Fruit fly (Drosophila melanogaster) whole organism: ENCODE measurements around the gene vex.

Experiments used
- CG8478 ChIP-seq: fragments of >200 bp; optimal IDR thresholded peaks from 2 replicates; lab custom pipeline; 2018; ENCODE audit warnings: inconsistent platforms
- Dll ChIP-seq: fragments of >200 bp; optimal IDR thresholded peaks from 2 replicates; lab custom pipeline; 2017
- EcR ChIP-seq, 2 experiments: fragments of >200 bp; optimal IDR thresholded peaks; 2 replicates each; lab custom pipeline; 2017; ENCODE audit warnings: missing biosample characterization in 2 of 2, missing genetic modification characterization in 2 of 2, missing genetic modification reagents in 2 of 2
- pan ChIP-seq: fragments of >200 bp; optimal IDR thresholded peaks from 2 replicates; lab custom pipeline; 2017
- psq ChIP-seq: fragments of >200 bp; optimal IDR thresholded peaks from 2 replicates; lab custom pipeline; 2017
- usp ChIP-seq: fragments of >200 bp; optimal IDR thresholded peaks from 2 replicates; lab custom pipeline; 2017; ENCODE audit warnings: missing biosample characterization, missing genetic modification characterization, mixed read lengths

The vex gene

dm6 chrX:11039788-11040187, at the start of gene vex:
Gene vex, minus strand, starts transcription at chrX:11039901.
- TF ChIP-seq psq (lab: Kevin White, UChicago) (no peak), pan (lab: Kevin White, UChicago) (no peak), usp (GFP tag; lab: Kevin White, UChicago) (no peak), Dll (lab: Kevin White, UChicago) (no peak), EcR (GFP tag; optimal IDR thresholded peaks at IDR 0.05; lab: Kevin White, UChicago) (no peak), CG8478 (no peak)

DNA sequence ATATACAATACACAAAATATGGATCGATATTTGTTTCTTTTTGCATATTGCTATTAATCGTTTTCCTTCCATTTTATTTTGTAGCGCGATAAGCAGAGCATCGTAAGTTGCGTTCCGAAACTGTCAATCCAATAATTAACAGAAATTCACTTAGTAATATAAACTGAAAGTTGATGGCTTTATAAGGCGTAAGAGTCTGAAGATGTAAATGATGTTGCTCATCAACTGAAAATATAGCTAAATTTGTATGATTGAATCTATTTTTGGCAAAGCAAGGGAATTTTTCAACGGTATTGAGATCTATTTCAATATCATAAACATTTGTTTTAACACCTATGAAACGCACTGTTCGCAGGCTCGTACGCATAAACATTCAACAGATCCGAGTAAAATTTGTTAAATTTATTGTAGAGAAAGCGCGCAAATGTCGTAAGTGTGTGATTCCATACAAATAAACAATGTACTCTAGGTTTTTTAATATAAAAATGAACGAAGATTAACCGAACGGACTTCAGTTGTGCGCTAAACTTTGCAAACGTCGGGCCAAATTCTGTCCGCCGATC, 49.2 kb upstream of the vex start, which contains the start of gene Vago:
Gene Vago (plus strand): TSS at position 513 of the 563 bp plus-strand sequence.
- TF ChIP-seq EcR (GFP tag; optimal IDR thresholded peaks at IDR 0.05; lab: Kevin White, UChicago) (no peak), usp (GFP tag; lab: Kevin White, UChicago) (no peak), psq (lab: Kevin White, UChicago) (no peak), pan (lab: Kevin White, UChicago) (no peak), Dll (lab: Kevin White, UChicago) (no peak), CG8478 (no peak)

DNA sequence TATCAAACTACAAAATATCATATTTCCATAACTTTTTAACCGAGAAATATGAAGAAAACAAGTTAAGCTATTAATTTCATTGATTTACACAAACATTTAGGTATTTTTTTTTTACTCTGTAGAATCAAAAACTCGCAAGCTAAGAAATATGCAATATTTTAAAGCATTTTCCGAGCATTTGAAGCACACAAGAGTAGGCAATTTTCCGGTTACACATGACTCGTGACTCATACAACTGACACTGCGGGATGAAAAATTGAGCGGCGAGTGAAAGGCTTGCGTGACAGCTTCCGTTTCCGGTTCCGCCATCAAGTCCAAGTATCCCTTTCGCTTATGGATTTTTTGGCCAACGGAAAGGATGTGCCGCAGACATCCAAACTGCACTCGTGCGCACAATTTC, 47.7 kb upstream of the vex start:
- TF ChIP-seq Dll (lab: Kevin White, UChicago) (no peak), usp (GFP tag; lab: Kevin White, UChicago) (no peak), pan (lab: Kevin White, UChicago) (no peak), EcR (GFP tag; optimal IDR thresholded peaks at IDR 0.05; lab: Kevin White, UChicago) (no peak), psq (lab: Kevin White, UChicago) (no peak), CG8478 (no peak)

DNA sequence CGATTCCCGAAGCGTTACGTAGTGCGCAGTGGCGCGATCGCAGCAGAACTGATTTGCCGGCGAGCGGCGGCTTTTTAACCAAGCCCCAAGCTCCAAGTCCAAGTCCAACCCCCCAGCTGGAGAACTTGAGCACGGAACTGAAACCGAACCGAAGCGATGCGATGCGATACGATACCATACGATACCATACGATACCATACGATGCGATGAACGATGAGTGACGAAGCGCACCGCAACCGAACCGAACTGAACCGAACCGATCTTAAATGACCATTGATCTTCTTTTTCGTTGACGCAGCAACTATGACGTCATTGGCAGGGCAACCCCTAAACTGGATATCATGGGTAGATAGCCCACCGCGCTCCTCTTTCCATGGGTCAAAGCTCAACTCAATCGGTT, 46.5 kb upstream of the vex start, which contains the start of gene sev:
Gene sev (minus strand): TSS at position 50 of the 400 bp plus-strand sequence.
- TF ChIP-seq psq (lab: Kevin White, UChicago) (no peak), CG8478 (no peak), EcR (GFP tag; optimal IDR thresholded peaks at IDR 0.05; lab: Kevin White, UChicago) (no peak), Dll (lab: Kevin White, UChicago) (no peak), usp (GFP tag; lab: Kevin White, UChicago) (no peak), pan (lab: Kevin White, UChicago) (no peak)

- TF ChIP-seq Dll (lab: Kevin White, UChicago) (no peak), usp (GFP tag; lab: Kevin White, UChicago) (no peak), pan (lab: Kevin White, UChicago) (no peak), psq (lab: Kevin White, UChicago) (no peak), EcR (GFP tag; optimal IDR thresholded peaks at IDR 0.05; lab: Kevin White, UChicago) (no peak), CG8478 (no peak)
Observed at dm6 chrX:11083007-11083406, 43.3 kb upstream of the vex start.

DNA sequence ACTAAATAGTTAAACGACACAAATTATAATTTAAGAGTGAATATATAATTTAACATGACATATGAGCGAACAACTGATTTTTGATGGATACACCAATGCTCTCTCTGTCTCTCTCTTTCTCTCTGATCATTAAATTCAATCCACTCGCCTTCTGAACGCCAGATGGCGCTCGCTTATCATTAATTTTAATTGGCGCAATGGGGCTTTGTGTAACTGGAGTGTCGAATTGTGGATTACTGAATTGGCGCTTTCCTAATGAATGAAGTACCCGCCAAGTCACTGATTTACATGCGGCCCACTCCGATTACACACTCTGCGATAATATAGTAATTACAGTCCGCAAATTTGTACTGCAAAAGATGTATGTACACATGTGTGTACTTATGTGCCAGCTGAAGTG, 42.1 kb upstream of the vex start:
- TF ChIP-seq CG8478: no peak
- TF ChIP-seq Dll (lab: Kevin White, UChicago): no peak
- no peak for TF ChIP-seq psq (lab: Kevin White, UChicago)
- TF ChIP-seq pan (lab: Kevin White, UChicago): no peak
- no peak for TF ChIP-seq usp (GFP tag; lab: Kevin White, UChicago)
- TF ChIP-seq EcR (GFP tag; optimal IDR thresholded peaks at IDR 0.05; lab: Kevin White, UChicago): no peak

DNA sequence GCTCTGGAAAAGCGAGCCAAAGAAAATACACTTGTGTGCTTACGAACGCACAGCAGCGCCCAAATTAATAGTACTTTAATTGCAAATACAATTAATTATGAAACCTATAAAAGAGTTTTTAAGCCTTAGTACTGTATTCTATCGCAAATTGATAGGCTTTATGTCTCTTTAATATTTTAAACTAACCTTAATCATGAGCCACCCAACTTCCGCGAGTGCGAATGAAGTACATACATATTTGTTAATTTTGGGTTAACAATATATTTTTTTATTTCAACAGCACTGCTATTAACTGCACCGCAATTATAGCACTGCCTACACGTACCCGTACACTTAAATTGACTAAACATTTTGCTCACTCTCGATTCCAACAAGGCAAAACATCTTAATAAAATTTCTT, 41.5 kb upstream of the vex start:
- TF ChIP-seq psq (lab: Kevin White, UChicago): no peak
- no peak for TF ChIP-seq pan (lab: Kevin White, UChicago)
- TF ChIP-seq usp (GFP tag; lab: Kevin White, UChicago): no peak

DNA sequence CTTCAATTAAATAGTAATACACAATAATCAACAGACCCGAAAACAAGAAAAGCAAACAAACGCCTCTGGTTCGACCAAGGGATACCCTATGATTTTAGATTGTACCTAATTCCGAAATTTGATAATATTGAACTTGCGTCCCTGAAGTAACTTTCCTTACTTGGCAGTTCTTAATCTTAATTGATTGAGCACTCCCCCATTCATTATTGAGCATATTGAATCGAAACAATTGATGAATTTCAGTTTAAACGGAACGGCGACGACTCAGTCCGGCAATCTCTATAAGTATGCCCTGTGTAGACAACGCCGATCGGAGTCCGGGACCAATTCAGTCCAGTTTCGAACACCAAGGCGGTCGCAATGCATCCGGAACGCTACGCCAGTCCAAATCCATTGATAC, 26.6 kb upstream of the vex start, which contains the start of gene CG15203:
Gene CG15203 (plus strand): TSS at position 301 of the 400 bp plus-strand sequence.
- TF ChIP-seq usp (GFP tag; lab: Kevin White, UChicago): no peak
- TF ChIP-seq EcR (GFP tag; optimal IDR thresholded peaks at IDR 0.05; lab: Kevin White, UChicago): no peak
- TF ChIP-seq CG8478: no peak
- TF ChIP-seq pan (lab: Kevin White, UChicago): no peak
- TF ChIP-seq psq (lab: Kevin White, UChicago): no peak
- TF ChIP-seq Dll (lab: Kevin White, UChicago): no peak

- TF ChIP-seq CG8478: no peak
- TF ChIP-seq psq (lab: Kevin White, UChicago): no peak
- TF ChIP-seq EcR (GFP tag; optimal IDR thresholded peaks at IDR 0.05; lab: Kevin White, UChicago): no peak
- TF ChIP-seq pan (lab: Kevin White, UChicago): no peak
- no peak for TF ChIP-seq Dll (lab: Kevin White, UChicago)
- no peak for TF ChIP-seq usp (GFP tag; lab: Kevin White, UChicago)
Observed at dm6 chrX:11063070-11063469, 23.4 kb upstream of the vex start, which contains the start of gene CG1537. Gene CG1537, minus strand, starts transcription at chrX:11063170.

dm6 chrX:11059519-11059918, 19.8 kb upstream of the vex start, which contains the start of gene CG1545:
Gene CG1545, minus strand, starts transcription at chrX:11059619.
- TF ChIP-seq psq (lab: Kevin White, UChicago): no peak
- TF ChIP-seq Dll (lab: Kevin White, UChicago): no peak
- TF ChIP-seq pan (lab: Kevin White, UChicago): no peak
- TF ChIP-seq usp (GFP tag; lab: Kevin White, UChicago): no peak
- no peak for TF ChIP-seq CG8478
- no peak for TF ChIP-seq EcR (GFP tag; optimal IDR thresholded peaks at IDR 0.05; lab: Kevin White, UChicago)

dm6 chrX:11053456-11053855, 13.8 kb upstream of the vex start, which contains the start of gene CG1552:
Gene CG1552, minus strand, starts transcription at chrX:11053556.
- TF ChIP-seq usp (GFP tag; lab: Kevin White, UChicago) (no peak), Dll (lab: Kevin White, UChicago) (no peak), psq (lab: Kevin White, UChicago) (no peak), EcR (GFP tag; optimal IDR thresholded peaks at IDR 0.05; lab: Kevin White, UChicago) (no peak), pan (lab: Kevin White, UChicago) (no peak), CG8478 (no peak)

DNA sequence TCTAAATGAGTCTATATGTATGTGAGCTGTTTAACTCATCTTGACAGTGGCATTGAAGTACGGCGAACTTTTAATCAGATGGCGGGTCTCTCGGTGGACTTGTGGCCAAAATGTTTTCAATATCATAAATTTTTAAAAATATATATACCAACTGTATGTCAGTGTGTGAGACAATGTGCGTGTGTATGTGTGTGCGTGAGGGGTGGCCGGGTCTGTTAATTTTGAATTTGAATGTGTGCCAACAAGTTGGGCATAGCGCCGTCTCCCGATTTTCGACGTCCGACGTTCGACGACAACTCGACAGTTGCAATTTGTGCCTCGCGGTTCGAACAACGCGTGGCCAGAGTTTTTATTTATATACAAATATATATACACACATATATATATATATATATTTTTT, 4.8 kb upstream of the vex start, which contains the start of gene SmydA-4:
Gene SmydA-4 (plus strand): TSS at position 301 of the 400 bp plus-strand sequence.
- TF ChIP-seq usp (GFP tag; lab: Kevin White, UChicago) (no peak), pan (lab: Kevin White, UChicago) (no peak), Dll (lab: Kevin White, UChicago) (no peak)
